Fruit fly (Drosophila melanogaster) whole organism, wandering third instar larva: Measurements from ENCODE around the gene moi.
A peak's percentile ranks its signal among the peaks of the same experiment; 100 is the strongest.

ENCODE experiments used
- Abd-B ChIP-seq: fragments of >200 bp; optimal IDR thresholded peaks from 2 replicates; lab custom pipeline; 2017; ENCODE audit warnings: missing biosample characterization, missing genetic modification characterization
- Hnf4 ChIP-seq: fragments of 200-800 bp; sonication (Bioruptor generic); optimal IDR thresholded peaks from 2 replicates; lab custom pipeline; 2016; ENCODE audit warnings: missing biosample characterization, mild to moderate bottlenecking, missing genetic modification characterization
- Myc ChIP-seq: fragments of >200 bp; optimal IDR thresholded peaks from 2 replicates; lab custom pipeline; 2017
- h ChIP-seq: fragments of 200-800 bp; sonication (Bioruptor generic); optimal IDR thresholded peaks from 3 replicates; lab custom pipeline; 2016; ENCODE audit warnings: missing biosample characterization, mild to moderate bottlenecking, missing genetic modification characterization

dm6 chr3R:18223434-18223833 is 31.9 kb upstream of the moi start, which contains the start of the genes mTerf5 and Non3:
- TF ChIP-seq h (GFP tag; lab: Kevin White, UChicago) (peak; percentile 37), Abd-B (GFP tag; lab: Kevin White, UChicago) (no peak), Myc (peak; percentile 26), Hnf4 (GFP tag; lab: Kevin White, UChicago) (peak; percentile 65)
